Worm (Caenorhabditis elegans) whole organism, L3 larva: Measurements from ENCODE around the gene K10H10.9.

Source experiments
- R02D3.7 ChIP-seq: fragments of 150-350 bp; optimal IDR thresholded peaks from 2 replicates; lab custom pipeline; 2014; ENCODE audit warnings: missing biosample characterization, missing genetic modification characterization
- ZK546.5 ChIP-seq: sonication (generic microtip); optimal IDR thresholded peaks from 2 replicates; lab custom pipeline; 2017; ENCODE audit warnings: missing biosample characterization, missing genetic modification characterization
- aly-2 ChIP-seq: fragments of 150-350 bp; optimal IDR thresholded peaks from 2 replicates; lab custom pipeline; 2014; ENCODE audit warnings: missing biosample characterization, missing genetic modification characterization
- ama-1 ChIP-seq: fragments of 150-350 bp; optimal IDR thresholded peaks from 2 replicates; lab custom pipeline; 2018
- ceh-16 ChIP-seq: sonication (generic microtip); optimal IDR thresholded peaks from 2 replicates; lab custom pipeline; 2017; ENCODE audit warnings: missing biosample characterization, missing genetic modification characterization
- ceh-28 ChIP-seq: fragments of 150-350 bp; optimal IDR thresholded peaks from 2 replicates; lab custom pipeline; 2014; ENCODE audit warnings: missing biosample characterization, missing genetic modification reagents, missing genetic modification characterization
- ceh-82 ChIP-seq: fragments of 150-350 bp; optimal IDR thresholded peaks from 2 replicates; lab custom pipeline; 2014; ENCODE audit warnings: missing biosample characterization, missing genetic modification characterization
- ceh-9 ChIP-seq: sonication (generic microtip); optimal IDR thresholded peaks from 2 replicates; lab custom pipeline; 2018; ENCODE audit warnings: missing biosample characterization, missing genetic modification characterization
- daf-12 ChIP-seq: fragments of 150-350 bp; optimal IDR thresholded peaks from 2 replicates; lab custom pipeline; 2014; ENCODE audit warnings: missing biosample characterization, missing genetic modification reagents, missing genetic modification characterization
- egl-27 ChIP-seq: sonication (generic microtip); optimal IDR thresholded peaks from 4 replicates; lab custom pipeline; 2017; ENCODE audit warnings: missing biosample characterization, missing genetic modification reagents, missing genetic modification characterization
- egl-5 ChIP-seq: fragments of 150-350 bp; optimal IDR thresholded peaks from 2 replicates; lab custom pipeline; 2017; ENCODE audit warnings: missing biosample characterization, missing genetic modification reagents, missing genetic modification characterization, inconsistent platforms
- elt-1 ChIP-seq: fragments of 150-350 bp; optimal IDR thresholded peaks from 2 replicates; lab custom pipeline; 2014; ENCODE audit warnings: missing biosample characterization, missing genetic modification characterization
- elt-2 ChIP-seq: sonication (generic microtip); optimal IDR thresholded peaks from 2 replicates; lab custom pipeline; 2016; ENCODE audit warnings: missing genetic modification reagents, mild to moderate bottlenecking, missing genetic modification characterization, missing compliant biosample characterization
- elt-3 ChIP-seq, 3 experiments: fragments of 150-350 bp in 1 of 3; sonication (generic microtip) in 2 of 3; optimal IDR thresholded peaks; 2 replicates in 2 of 3; 4 replicates in 1 of 3; lab custom pipeline; 2014 to 2017; ENCODE audit warnings: missing biosample characterization in 3 of 3, missing genetic modification characterization in 3 of 3
- eor-1 ChIP-seq, 2 experiments: fragments of 150-350 bp; optimal IDR thresholded peaks; 2 replicates each; lab custom pipeline; 2014 to 2018; ENCODE audit warnings: missing biosample characterization in 2 of 2, missing genetic modification characterization in 2 of 2
- fkh-10 ChIP-seq: sonication (generic microtip); optimal IDR thresholded peaks from 2 replicates; lab custom pipeline; 2017; ENCODE audit warnings: missing biosample characterization, missing genetic modification reagents, missing genetic modification characterization
- fkh-2 ChIP-seq: fragments of 150-350 bp; optimal IDR thresholded peaks from 2 replicates; lab custom pipeline; 2014; ENCODE audit warnings: missing biosample characterization, missing genetic modification reagents, missing genetic modification characterization
- fos-1 ChIP-seq: fragments of 150-350 bp; optimal IDR thresholded peaks from 2 replicates; lab custom pipeline; 2014; ENCODE audit warnings: missing biosample characterization, missing genetic modification characterization
- hmg-11 ChIP-seq: sonication (generic microtip); optimal IDR thresholded peaks from 2 replicates; lab custom pipeline; 2016; ENCODE audit warnings: missing genetic modification characterization, missing compliant biosample characterization
- jun-1 ChIP-seq: fragments of 150-350 bp; optimal IDR thresholded peaks from 2 replicates; lab custom pipeline; 2014; ENCODE audit warnings: missing biosample characterization, missing genetic modification reagents, missing genetic modification characterization
- lin-15B ChIP-seq: fragments of 150-350 bp; optimal IDR thresholded peaks from 2 replicates; lab custom pipeline; 2014; ENCODE audit warnings: missing biosample characterization, missing genetic modification characterization
- lin-39 ChIP-seq: fragments of 150-350 bp; optimal IDR thresholded peaks from 2 replicates; lab custom pipeline; 2018; ENCODE audit warnings: missing biosample characterization, missing genetic modification reagents, missing genetic modification characterization
- lsy-12 ChIP-seq: sonication (generic microtip); optimal IDR thresholded peaks from 2 replicates; lab custom pipeline; 2016; ENCODE audit warnings: mild to moderate bottlenecking, missing genetic modification characterization, missing compliant biosample characterization
- mdl-1 ChIP-seq: fragments of 150-350 bp; optimal IDR thresholded peaks from 2 replicates; lab custom pipeline; 2014; ENCODE audit warnings: missing biosample characterization, missing genetic modification characterization
- mml-1 ChIP-seq: fragments of 150-350 bp; sonication (generic microtip); optimal IDR thresholded peaks from 3 replicates; lab custom pipeline; 2014; ENCODE audit warnings: missing biosample characterization, missing genetic modification characterization
- nfya-1 ChIP-seq: sonication (generic microtip); optimal IDR thresholded peaks from 2 replicates; lab custom pipeline; 2017; ENCODE audit warnings: missing genetic modification characterization, mild to moderate bottlenecking, missing compliant biosample characterization, antibody characterized with exemption, moderate library complexity; ENCODE audit not compliant: insufficient read depth
- nhr-11 ChIP-seq: fragments of 150-350 bp; optimal IDR thresholded peaks from 2 replicates; lab custom pipeline; 2014; ENCODE audit warnings: missing biosample characterization, missing genetic modification characterization
- nhr-12 ChIP-seq: fragments of 150-350 bp; optimal IDR thresholded peaks from 2 replicates; lab custom pipeline; 2014; ENCODE audit warnings: missing biosample characterization, missing genetic modification characterization
- nhr-23 ChIP-seq: fragments of 150-350 bp; optimal IDR thresholded peaks from 2 replicates; lab custom pipeline; 2014; ENCODE audit warnings: missing biosample characterization, missing genetic modification reagents, missing genetic modification characterization
- nhr-237 ChIP-seq: fragments of 150-350 bp; optimal IDR thresholded peaks from 2 replicates; lab custom pipeline; 2014; ENCODE audit warnings: missing biosample characterization, missing genetic modification characterization
- nhr-25 ChIP-seq: sonication (generic microtip); optimal IDR thresholded peaks from 2 replicates; lab custom pipeline; 2017; ENCODE audit warnings: missing biosample characterization, missing genetic modification characterization
- nhr-28 ChIP-seq: fragments of 150-350 bp; optimal IDR thresholded peaks from 2 replicates; lab custom pipeline; 2014; ENCODE audit warnings: missing biosample characterization, missing genetic modification characterization
- nhr-43 ChIP-seq: sonication (generic microtip); optimal IDR thresholded peaks from 2 replicates; lab custom pipeline; 2016; ENCODE audit warnings: mild to moderate bottlenecking, missing genetic modification characterization, missing compliant biosample characterization; ENCODE audit not compliant: poor library complexity, severe bottlenecking
- nhr-67 ChIP-seq: fragments of 150-350 bp; optimal IDR thresholded peaks from 2 replicates; lab custom pipeline; 2014; ENCODE audit warnings: missing biosample characterization, missing genetic modification characterization
- nhr-76 ChIP-seq: fragments of 150-350 bp; sonication (generic microtip); optimal IDR thresholded peaks from 5 replicates; lab custom pipeline; 2014; ENCODE audit warnings: missing biosample characterization, missing genetic modification characterization
- nhr-77 ChIP-seq: fragments of 150-350 bp; optimal IDR thresholded peaks from 2 replicates; lab custom pipeline; 2014; ENCODE audit warnings: missing biosample characterization, missing genetic modification characterization
- pha-4 ChIP-seq: fragments of 150-350 bp; optimal IDR thresholded peaks from 2 replicates; lab custom pipeline; 2014; ENCODE audit warnings: missing biosample characterization, missing genetic modification reagents, missing genetic modification characterization
- pqm-1 ChIP-seq: fragments of 150-350 bp; optimal IDR thresholded peaks from 2 replicates; lab custom pipeline; 2017; ENCODE audit warnings: missing biosample characterization, missing genetic modification characterization, inconsistent platforms
- sea-2 ChIP-seq: fragments of 150-350 bp; sonication (generic microtip); optimal IDR thresholded peaks from 4 replicates; lab custom pipeline; 2014; ENCODE audit warnings: missing biosample characterization, missing genetic modification reagents, missing genetic modification characterization
- skn-1 ChIP-seq: fragments of 150-350 bp; optimal IDR thresholded peaks from 2 replicates; lab custom pipeline; 2014; ENCODE audit warnings: missing biosample characterization, missing genetic modification characterization
- snpc-4 ChIP-seq: fragments of 150-350 bp; optimal IDR thresholded peaks from 2 replicates; lab custom pipeline; 2014; ENCODE audit warnings: missing biosample characterization, missing genetic modification characterization
- tbx-2 ChIP-seq: sonication (generic microtip); optimal IDR thresholded peaks from 2 replicates; lab custom pipeline; 2016; ENCODE audit warnings: mild to moderate bottlenecking, missing genetic modification characterization, missing compliant biosample characterization
- unc-39 ChIP-seq: sonication (generic microtip); optimal IDR thresholded peaks from 4 replicates; lab custom pipeline; 2017; ENCODE audit warnings: missing biosample characterization, missing genetic modification characterization
- unc-62 ChIP-seq: fragments of 150-350 bp; sonication (generic microtip); optimal IDR thresholded peaks from 4 replicates; lab custom pipeline; 2014; ENCODE audit warnings: missing biosample characterization, missing genetic modification reagents, missing genetic modification characterization
- zag-1 ChIP-seq: fragments of 150-350 bp; optimal IDR thresholded peaks from 2 replicates; lab custom pipeline; 2014; ENCODE audit warnings: missing biosample characterization, missing genetic modification characterization
- ztf-11 ChIP-seq: fragments of 150-350 bp; optimal IDR thresholded peaks from 2 replicates; lab custom pipeline; 2014; ENCODE audit warnings: missing biosample characterization, missing genetic modification characterization
- ztf-4 ChIP-seq: fragments of 150-350 bp; optimal IDR thresholded peaks from 2 replicates; lab custom pipeline; 2014; ENCODE audit warnings: missing biosample characterization, missing genetic modification characterization

K10H10.9 gene

DNA sequence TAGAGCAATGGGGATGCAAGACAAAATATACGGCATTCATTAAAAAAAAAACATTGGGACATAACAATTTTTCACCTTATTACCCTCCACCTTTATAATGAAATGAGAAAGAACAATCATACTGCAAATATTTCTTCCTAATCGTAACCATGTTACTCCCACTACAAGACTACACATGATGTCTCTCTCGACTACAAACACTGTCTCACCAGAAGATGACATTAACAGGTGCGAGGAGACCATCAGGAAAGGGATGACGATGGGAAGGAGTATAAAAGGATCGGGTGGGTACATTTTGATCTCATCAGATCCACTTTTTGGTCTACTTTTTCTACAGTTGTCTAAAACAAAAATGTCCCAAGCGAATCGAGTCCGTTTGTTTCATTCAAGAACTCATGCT lies 17.1 kb downstream of the K10H10.9 start, which contains the start of gene dhs-8:
dhs-8 (plus strand) TSS at position 179 of the 400 bp plus-strand sequence.
- no peak for TF ChIP-seq fkh-10 (GFP tag; lab: Kevin White, UChicago)
- TF ChIP-seq pqm-1 (tag; lab: Kevin White, UChicago): no peak
- TF ChIP-seq daf-12 (tag; lab: Kevin White, UChicago): no peak
- TF ChIP-seq nhr-43 (tag; lab: Kevin White, UChicago): peak; percentile 15
- TF ChIP-seq eor-1 (tag; optimal IDR thresholded peaks at IDR 0.05; lab: Kevin White, UChicago): no peak

DNA sequence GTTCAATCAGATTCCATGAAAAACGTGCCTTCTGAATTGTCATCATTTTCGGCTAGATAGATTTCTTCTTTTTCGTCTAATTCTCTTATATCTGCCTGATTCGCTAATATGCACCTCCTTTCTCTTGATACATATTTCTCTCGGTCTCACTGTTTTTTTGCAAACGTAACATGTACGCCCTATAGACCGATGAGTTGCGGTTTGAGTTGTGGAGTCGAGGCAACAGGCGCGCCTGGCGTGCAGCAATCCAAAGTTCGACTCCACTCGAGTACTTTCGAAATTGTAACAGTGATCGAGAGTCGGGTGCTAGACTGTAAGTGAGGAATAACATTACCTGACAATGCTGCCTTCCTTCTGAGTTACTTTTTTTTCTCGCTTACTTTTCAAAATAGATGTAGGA lies 18.1 kb downstream of the K10H10.9 start:
- TF ChIP-seq lin-39 (tag; lab: Kevin White, UChicago) (peak; percentile 88), egl-27 (tag; lab: Kevin White, UChicago) (peak; percentile 77), pha-4 (tag; lab: Kevin White, UChicago) (peak; percentile 87), fkh-2 (no peak), mml-1 (tag; lab: Kevin White, UChicago) (no peak), ZK546.5 (tag; lab: Kevin White, UChicago) (no peak), ceh-9 (tag; lab: Kevin White, UChicago) (no peak), snpc-4 (peak; percentile 84), nhr-12 (no peak), tbx-2 (tag; lab: Kevin White, UChicago) (peak; percentile 76), nhr-43 (tag; lab: Kevin White, UChicago) (peak; percentile 90), nhr-77 (tag; lab: Kevin White, UChicago) (peak; percentile 84), ceh-82 (tag; lab: Kevin White, UChicago) (no peak), lsy-12 (tag; lab: Kevin White, UChicago) (peak; percentile 83), skn-1 (tag; lab: Kevin White, UChicago) (peak; percentile 86), nfya-1 (tag; lab: Kevin White, UChicago) (peak; percentile 72), ztf-11 (tag; lab: Kevin White, UChicago) (peak; percentile 34), nhr-28 (tag; lab: Kevin White, UChicago) (no peak), nhr-67 (tag; lab: Kevin White, UChicago) (no peak), nhr-237 (tag; lab: Kevin White, UChicago) (no peak), nhr-23 (tag; lab: Kevin White, UChicago) (peak; percentile 64), ztf-4 (tag; lab: Kevin White, UChicago) (no peak), nhr-76 (no peak), daf-12 (tag; lab: Kevin White, UChicago) (no peak), pqm-1 (tag; lab: Kevin White, UChicago) (peak; percentile 46), egl-5 (tag; lab: Kevin White, UChicago) (no peak), ceh-28 (peak; percentile 9), aly-2 (tag; lab: Kevin White, UChicago) (no peak), zag-1 (no peak), hmg-11 (peak; percentile 88), elt-1 (tag; lab: Kevin White, UChicago) (peak; percentile 17), fos-1 (tag; lab: Kevin White, UChicago) (peak; percentile 23), elt-2 (tag; lab: Kevin White, UChicago) (peak; percentile 64), nhr-25 (tag; lab: Kevin White, UChicago) (peak; percentile 88), jun-1 (tag; lab: Kevin White, UChicago) (peak; percentile 56), elt-3 (tag; optimal IDR thresholded peaks at IDR 0.05; lab: Kevin White, UChicago) (peak in 1 of 3 experiments; percentile 55), unc-39 (tag; lab: Kevin White, UChicago) (no peak), lin-15B (peak; percentile 9), mdl-1 (tag; lab: Kevin White, UChicago) (no peak), sea-2 (no peak), ceh-16 (tag; lab: Kevin White, UChicago) (no peak), R02D3.7 (tag; lab: Kevin White, UChicago) (peak; percentile 44), ama-1 (lab: Kevin White, UChicago) (peak; percentile 66), eor-1 (tag; optimal IDR thresholded peaks at IDR 0.05; lab: Kevin White, UChicago) (no peak), fkh-10 (GFP tag; lab: Kevin White, UChicago) (no peak), unc-62 (GFP tag; lab: Kevin White, UChicago) (peak; percentile 44), nhr-11 (tag; lab: Kevin White, UChicago) (no peak)
